Worm (Caenorhabditis elegans) whole organism, late embryonic: Measurements from ENCODE around the gene C46C2.7.

ENCODE experiments used
- C08G9.2 ChIP-seq: sonication (generic microtip); optimal IDR thresholded peaks from 2 replicates; lab custom pipeline; 2016; ENCODE audit warnings: mild to moderate bottlenecking, missing genetic modification characterization, moderate library complexity, missing compliant biosample characterization
- F13H6.1 ChIP-seq: sonication (generic microtip); optimal IDR thresholded peaks from 2 replicates; lab custom pipeline; 2016; ENCODE audit warnings: missing genetic modification characterization, missing compliant biosample characterization
- K09A11.1 ChIP-seq: sonication (generic microtip); optimal IDR thresholded peaks from 2 replicates; lab custom pipeline; 2017; ENCODE audit warnings: antibody characterized with exemption, mild to moderate bottlenecking, missing genetic modification characterization, missing compliant biosample characterization; ENCODE audit not compliant: insufficient read depth
- T23F11.4 ChIP-seq: fragments of 200-800 bp; sonication (Bioruptor generic); optimal IDR thresholded peaks from 2 replicates; lab custom pipeline; 2018; ENCODE audit warnings: mild to moderate bottlenecking, missing genetic modification characterization, missing compliant biosample characterization
- ahr-1 ChIP-seq: sonication (generic microtip); optimal IDR thresholded peaks from 2 replicates; lab custom pipeline; 2016; ENCODE audit warnings: missing genetic modification characterization, missing compliant biosample characterization
- ama-1 ChIP-seq: fragments of 150-350 bp; optimal IDR thresholded peaks from 2 replicates; lab custom pipeline; 2014
- ceh-14 ChIP-seq: sonication (generic microtip); optimal IDR thresholded peaks from 2 replicates; lab custom pipeline; 2016; ENCODE audit warnings: missing genotype, missing genetic modification characterization, missing compliant biosample characterization
- ceh-18 ChIP-seq: sonication (generic microtip); optimal IDR thresholded peaks from 2 replicates; lab custom pipeline; 2016; ENCODE audit warnings: missing genetic modification characterization, missing compliant biosample characterization
- ceh-19 ChIP-seq: fragments of 200-800 bp; sonication (Bioruptor generic); optimal IDR thresholded peaks from 2 replicates; lab custom pipeline; 2018; ENCODE audit warnings: mild to moderate bottlenecking, missing genetic modification characterization, missing compliant biosample characterization
- ceh-31 ChIP-seq: sonication (generic microtip); optimal IDR thresholded peaks from 2 replicates; lab custom pipeline; 2016; ENCODE audit warnings: missing genetic modification characterization, missing compliant biosample characterization
- ceh-6 ChIP-seq: fragments of 200-800 bp; sonication (Bioruptor generic); optimal IDR thresholded peaks from 2 replicates; lab custom pipeline; 2018; ENCODE audit warnings: mild to moderate bottlenecking, missing genetic modification characterization, missing compliant biosample characterization
- ceh-9 ChIP-seq: sonication (generic microtip); optimal IDR thresholded peaks from 2 replicates; lab custom pipeline; 2016; ENCODE audit warnings: mild to moderate bottlenecking, missing genetic modification characterization, inconsistent platforms, missing compliant biosample characterization
- che-1 ChIP-seq: sonication (generic microtip); optimal IDR thresholded peaks from 2 replicates; lab custom pipeline; 2016; ENCODE audit warnings: mild to moderate bottlenecking, missing genetic modification characterization, missing compliant biosample characterization
- dmd-4 ChIP-seq: sonication (generic microtip); optimal IDR thresholded peaks from 2 replicates; lab custom pipeline; 2016; ENCODE audit warnings: borderline replicate concordance, missing genetic modification characterization, missing compliant biosample characterization
- ets-4 ChIP-seq: sonication (generic microtip); optimal IDR thresholded peaks from 2 replicates; lab custom pipeline; 2016; ENCODE audit warnings: missing genetic modification characterization, missing compliant biosample characterization
- eyg-1 ChIP-seq: sonication (generic microtip); optimal IDR thresholded peaks from 2 replicates; lab custom pipeline; 2016; ENCODE audit warnings: missing genotype, missing genetic modification characterization, missing compliant biosample characterization
- fkh-10 ChIP-seq: fragments of 150-350 bp; optimal IDR thresholded peaks from 2 replicates; lab custom pipeline; 2014; ENCODE audit warnings: missing biosample characterization, missing genetic modification reagents, missing genetic modification characterization
- fkh-6 ChIP-seq: sonication (generic microtip); optimal IDR thresholded peaks from 2 replicates; lab custom pipeline; 2016; ENCODE audit warnings: missing genetic modification characterization, missing compliant biosample characterization
- gmeb-2 ChIP-seq: sonication (generic microtip); optimal IDR thresholded peaks from 2 replicates; lab custom pipeline; 2016; ENCODE audit warnings: missing genetic modification characterization, inconsistent platforms, missing compliant biosample characterization
- hlh-30 ChIP-seq: sonication (generic microtip); optimal IDR thresholded peaks from 2 replicates; lab custom pipeline; 2017; ENCODE audit warnings: antibody characterized with exemption, missing genetic modification characterization, missing compliant biosample characterization; ENCODE audit not compliant: insufficient read depth
- hlh-6 ChIP-seq: sonication (generic microtip); optimal IDR thresholded peaks from 2 replicates; lab custom pipeline; 2016; ENCODE audit warnings: missing genotype, missing genetic modification characterization, missing compliant biosample characterization
- hlh-8 ChIP-seq: sonication (generic microtip); optimal IDR thresholded peaks from 2 replicates; lab custom pipeline; 2016; ENCODE audit warnings: missing genotype, missing genetic modification characterization, missing compliant biosample characterization
- lin-11 ChIP-seq: fragments of 200-800 bp; sonication (Bioruptor generic); optimal IDR thresholded peaks from 2 replicates; lab custom pipeline; 2018; ENCODE audit warnings: mild to moderate bottlenecking, missing genetic modification characterization, missing compliant biosample characterization
- madf-2 ChIP-seq: sonication (generic microtip); optimal IDR thresholded peaks from 2 replicates; lab custom pipeline; 2017; ENCODE audit warnings: missing genetic modification characterization, missing compliant biosample characterization
- nfya-1 ChIP-seq: sonication (generic microtip); optimal IDR thresholded peaks from 2 replicates; lab custom pipeline; 2017; ENCODE audit warnings: missing genetic modification characterization, mild to moderate bottlenecking, missing compliant biosample characterization, antibody characterized with exemption, moderate library complexity
- nhr-11 ChIP-seq: fragments of 150-350 bp; optimal IDR thresholded peaks from 2 replicates; lab custom pipeline; 2014; ENCODE audit warnings: missing biosample characterization, missing genetic modification characterization
- npax-4 ChIP-seq: sonication (generic microtip); optimal IDR thresholded peaks from 2 replicates; lab custom pipeline; 2016; ENCODE audit warnings: missing genetic modification characterization, missing compliant biosample characterization
- odd-2 ChIP-seq: sonication (generic microtip); optimal IDR thresholded peaks from 2 replicates; lab custom pipeline; 2017; ENCODE audit warnings: antibody characterized with exemption, mild to moderate bottlenecking, missing genetic modification characterization, missing compliant biosample characterization
- pag-3 ChIP-seq: sonication (generic microtip); optimal IDR thresholded peaks from 2 replicates; lab custom pipeline; 2016; ENCODE audit warnings: missing compliant biosample characterization, missing genetic modification characterization, borderline replicate concordance
- pha-2 ChIP-seq: sonication (generic microtip); optimal IDR thresholded peaks from 2 replicates; lab custom pipeline; 2017; ENCODE audit warnings: mild to moderate bottlenecking, missing genetic modification characterization, missing compliant biosample characterization
- pha-4 ChIP-seq: fragments of 150-350 bp; optimal IDR thresholded peaks from 2 replicates; lab custom pipeline; 2018; ENCODE audit warnings: missing biosample characterization, missing genetic modification reagents, missing genetic modification characterization
- rnt-1 ChIP-seq: sonication (generic microtip); optimal IDR thresholded peaks from 2 replicates; lab custom pipeline; 2016; ENCODE audit warnings: missing genetic modification characterization, missing compliant biosample characterization
- sdc-2 ChIP-seq: sonication (generic microtip); optimal IDR thresholded peaks from 2 replicates; lab custom pipeline; 2016; ENCODE audit warnings: missing genotype, missing genetic modification characterization, missing compliant biosample characterization
- sox-2 ChIP-seq: fragments of 200-800 bp; sonication (Bioruptor generic); IDR thresholded peaks from 2 replicates; pipeline ENCODE4 v1.3.6; 2022; ENCODE audit warnings: missing genetic modification reagents, missing genetic modification characterization, missing compliant biosample characterization
- tbx-2 ChIP-seq: sonication (generic microtip); optimal IDR thresholded peaks from 2 replicates; lab custom pipeline; 2016; ENCODE audit warnings: missing genetic modification characterization, missing compliant biosample characterization
- tbx-7 ChIP-seq: sonication (generic microtip); optimal IDR thresholded peaks from 2 replicates; lab custom pipeline; 2016; ENCODE audit warnings: missing genotype, missing genetic modification characterization, missing compliant biosample characterization
- ttx-3 ChIP-seq: sonication (generic microtip); optimal IDR thresholded peaks from 2 replicates; lab custom pipeline; 2016; ENCODE audit warnings: missing genetic modification reagents, missing genetic modification characterization, missing compliant biosample characterization
- unc-42 ChIP-seq: sonication (generic microtip); optimal IDR thresholded peaks from 2 replicates; lab custom pipeline; 2016; ENCODE audit warnings: missing genotype, missing genetic modification characterization, missing compliant biosample characterization
- zip-5 ChIP-seq: sonication (generic microtip); optimal IDR thresholded peaks from 2 replicates; lab custom pipeline; 2016; ENCODE audit warnings: missing genetic modification characterization, missing compliant biosample characterization
- ztf-16 ChIP-seq: sonication (generic microtip); optimal IDR thresholded peaks from 2 replicates; lab custom pipeline; 2017; ENCODE audit warnings: missing genetic modification characterization, missing compliant biosample characterization

Gene C46C2.7

DNA sequence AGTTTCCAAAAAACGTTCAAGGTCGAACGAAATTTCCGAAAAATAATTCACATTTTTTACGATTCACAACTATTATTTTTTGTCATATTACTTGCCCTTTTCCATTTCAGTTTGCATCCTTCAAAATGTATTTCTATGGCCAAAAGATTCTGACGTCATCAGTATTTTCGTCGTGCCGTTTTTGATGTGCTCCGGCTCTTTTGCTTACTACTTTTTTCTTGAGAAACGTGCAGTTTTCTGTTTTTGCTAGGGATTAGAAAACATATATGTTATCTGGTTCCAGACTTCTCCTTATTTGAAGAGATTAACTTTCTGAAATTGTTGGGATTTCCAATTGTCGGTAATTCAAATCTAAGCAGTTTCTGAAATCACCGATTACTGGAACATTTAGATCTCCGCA lies 21.2 kb downstream of the C46C2.7 start:
- no peak for TF ChIP-seq npax-4 (tag; lab: Kevin White, UChicago)
- no peak for TF ChIP-seq zip-5 (tag; lab: Kevin White, UChicago)
- TF ChIP-seq C08G9.2 (tag; lab: Kevin White, UChicago): no peak
- no peak for TF ChIP-seq madf-2 (tag; lab: Kevin White, UChicago)
- TF ChIP-seq fkh-6 (tag; lab: Kevin White, UChicago): no peak
- no peak for TF ChIP-seq unc-42
- no peak for TF ChIP-seq ceh-14 (tag; lab: Kevin White, UChicago)
- no peak for TF ChIP-seq pha-2 (tag; lab: Kevin White, UChicago)
- TF ChIP-seq sox-2 (GFP tag; lab: Robert Waterston, UW): no peak
- no peak for TF ChIP-seq pag-3 (tag; lab: Kevin White, UChicago)
- TF ChIP-seq ttx-3 (tag; lab: Kevin White, UChicago): no peak
- no peak for TF ChIP-seq nhr-11 (tag; lab: Kevin White, UChicago)
- TF ChIP-seq ztf-16 (tag; lab: Kevin White, UChicago): no peak
- TF ChIP-seq ahr-1 (tag; lab: Kevin White, UChicago): no peak
- TF ChIP-seq odd-2 (tag; lab: Kevin White, UChicago): no peak
- TF ChIP-seq rnt-1 (tag; lab: Kevin White, UChicago): no peak
- no peak for TF ChIP-seq fkh-10
- no peak for TF ChIP-seq sdc-2 (tag; lab: Kevin White, UChicago)

ce11 chrIV:9216437-9216836 lies 21.8 kb downstream of the C46C2.7 start:
- peak; percentile 68 for TF ChIP-seq ceh-31 (tag; lab: Kevin White, UChicago)
- TF ChIP-seq hlh-30 (tag; lab: Kevin White, UChicago): peak; percentile 70
- TF ChIP-seq dmd-4: no peak
- TF ChIP-seq ets-4 (tag; lab: Kevin White, UChicago): no peak
- peak; percentile 44 for TF ChIP-seq tbx-2 (tag; lab: Kevin White, UChicago)
- no peak for TF ChIP-seq sox-2 (GFP tag; lab: Robert Waterston, UW)
- TF ChIP-seq hlh-8 (tag; lab: Kevin White, UChicago): no peak
- TF ChIP-seq ztf-16 (tag; lab: Kevin White, UChicago): no peak
- no peak for TF ChIP-seq ttx-3 (tag; lab: Kevin White, UChicago)
- no peak for TF ChIP-seq ama-1 (lab: Kevin White, UChicago)
- no peak for TF ChIP-seq K09A11.1 (tag; lab: Kevin White, UChicago)
- no peak for TF ChIP-seq ceh-9 (tag; lab: Kevin White, UChicago)
- no peak for TF ChIP-seq odd-2 (tag; lab: Kevin White, UChicago)
- no peak for TF ChIP-seq T23F11.4 (GFP tag; lab: Kevin White, UChicago)
- TF ChIP-seq lin-11 (tag; lab: Kevin White, UChicago): no peak
- TF ChIP-seq nfya-1 (tag; lab: Kevin White, UChicago): peak; percentile 37
- no peak for TF ChIP-seq ceh-6
- no peak for TF ChIP-seq hlh-6 (tag; lab: Kevin White, UChicago)
- TF ChIP-seq gmeb-2 (tag; lab: Kevin White, UChicago): no peak
- no peak for TF ChIP-seq ceh-18 (tag; lab: Kevin White, UChicago)
- TF ChIP-seq ceh-14 (tag; lab: Kevin White, UChicago): no peak
- no peak for TF ChIP-seq pha-4 (tag; lab: Kevin White, UChicago)
- TF ChIP-seq eyg-1 (tag; lab: Kevin White, UChicago): no peak
- TF ChIP-seq che-1 (tag; lab: Kevin White, UChicago): no peak
- TF ChIP-seq tbx-7: no peak
- TF ChIP-seq zip-5 (tag; lab: Kevin White, UChicago): no peak
- TF ChIP-seq ceh-19: no peak
- TF ChIP-seq npax-4 (tag; lab: Kevin White, UChicago): no peak
- TF ChIP-seq F13H6.1 (tag; lab: Kevin White, UChicago): no peak
- TF ChIP-seq fkh-6 (tag; lab: Kevin White, UChicago): no peak
- peak; percentile 46 for TF ChIP-seq unc-42
